Fruit fly (Drosophila melanogaster) whole organism, embryonic: Measurements from ENCODE around the gene CG6005.

Experiments used
- BEAF-32 ChIP-seq: fragments of 200-800 bp; sonication (Bioruptor generic); optimal IDR thresholded peaks from 3 replicates; lab custom pipeline; 2017; ENCODE audit warnings: missing biosample characterization, missing genetic modification characterization, mild to moderate bottlenecking, moderate library complexity, missing genetic modification reagents
- CG10366 ChIP-seq: fragments of 200-800 bp; sonication (Bioruptor generic); IDR thresholded peaks from 2 replicates; pipeline ENCODE4 v1.3.6; 2022; ENCODE audit warnings: missing biosample characterization, missing genetic modification characterization
- CG10431 ChIP-seq: fragments of 200-800 bp; sonication (Bioruptor generic); optimal IDR thresholded peaks from 3 replicates; lab custom pipeline; 2018; ENCODE audit warnings: missing biosample characterization, mild to moderate bottlenecking, missing genetic modification characterization
- CG11093 ChIP-seq: fragments of 200-800 bp; sonication (Bioruptor generic); IDR thresholded peaks from 3 replicates; pipeline ENCODE4 v1.3.6; 2022; ENCODE audit warnings: missing biosample characterization, missing genetic modification characterization
- CG12071 ChIP-seq: fragments of 200-800 bp; sonication (Bioruptor generic); optimal IDR thresholded peaks from 3 replicates; lab custom pipeline; 2018; ENCODE audit warnings: missing biosample characterization, mild to moderate bottlenecking, missing genetic modification characterization
- CG12299 ChIP-seq: fragments of 200-800 bp; sonication (Bioruptor generic); optimal IDR thresholded peaks from 2 replicates; lab custom pipeline; 2018; ENCODE audit warnings: missing biosample characterization, mild to moderate bottlenecking, missing genetic modification characterization
- CG13775 ChIP-seq: fragments of 200-800 bp; sonication (Bioruptor generic); optimal IDR thresholded peaks from 3 replicates; lab custom pipeline; 2017; ENCODE audit warnings: missing biosample characterization, mild to moderate bottlenecking, missing genetic modification characterization
- CG14441 ChIP-seq: fragments of 200-800 bp; sonication (Bioruptor generic); IDR thresholded peaks from 2 replicates; pipeline ENCODE4 v1.3.6; 2022; ENCODE audit warnings: missing biosample characterization, missing genetic modification characterization
- CG17186 ChIP-seq: fragments of 200-800 bp; sonication (Bioruptor generic); optimal IDR thresholded peaks from 3 replicates; lab custom pipeline; 2017; ENCODE audit warnings: missing biosample characterization, missing genetic modification reagents, missing genetic modification characterization
- CG17912 ChIP-seq: fragments of 200-800 bp; sonication (Bioruptor generic); optimal IDR thresholded peaks from 2 replicates; lab custom pipeline; 2018; ENCODE audit warnings: missing biosample characterization, mild to moderate bottlenecking, missing genetic modification characterization
- CG30431 ChIP-seq: fragments of 200-800 bp; sonication (Bioruptor generic); optimal IDR thresholded peaks from 2 replicates; lab custom pipeline; 2017; ENCODE audit warnings: missing biosample characterization, missing genetic modification characterization
- CG31441 ChIP-seq: fragments of 200-800 bp; sonication (Bioruptor generic); IDR thresholded peaks from 2 replicates; pipeline ENCODE4 v1.3.6; 2022; ENCODE audit warnings: missing biosample characterization, missing genetic modification characterization
- CG32772 ChIP-seq: fragments of 200-800 bp; sonication (Bioruptor generic); IDR thresholded peaks from 2 replicates; pipeline ENCODE4 v1.3.6; 2022; ENCODE audit warnings: missing biosample characterization, missing genetic modification characterization
- CG34376 ChIP-seq: fragments of 200-800 bp; sonication (Bioruptor generic); optimal IDR thresholded peaks from 2 replicates; lab custom pipeline; 2018; ENCODE audit warnings: missing biosample characterization, mild to moderate bottlenecking, missing genetic modification characterization
- CG4617 ChIP-seq: fragments of 200-800 bp; sonication (Bioruptor generic); optimal IDR thresholded peaks from 3 replicates; lab custom pipeline; 2016; ENCODE audit warnings: missing biosample characterization, missing genetic modification characterization, borderline replicate concordance
- CG5953 ChIP-seq: fragments of 200-800 bp; sonication (Bioruptor generic); IDR thresholded peaks from 2 replicates; pipeline ENCODE4 v1.3.6; 2022; ENCODE audit warnings: missing biosample characterization, missing genetic modification characterization
- CG6254 ChIP-seq: fragments of 200-800 bp; sonication (Bioruptor generic); optimal IDR thresholded peaks from 3 replicates; lab custom pipeline; 2017; ENCODE audit warnings: mild to moderate bottlenecking, missing biosample characterization, missing genetic modification reagents, missing genetic modification characterization
- CG8089 ChIP-seq: fragments of 200-800 bp; sonication (Bioruptor generic); optimal IDR thresholded peaks from 3 replicates; lab custom pipeline; 2016; ENCODE audit warnings: missing biosample characterization, missing genetic modification characterization
- CG9437 ChIP-seq: fragments of 200-800 bp; sonication (Bioruptor generic); optimal IDR thresholded peaks from 2 replicates; lab custom pipeline; 2018; ENCODE audit warnings: missing biosample characterization, mild to moderate bottlenecking, missing genetic modification characterization
- CG9932 ChIP-seq: fragments of 200-800 bp; sonication (Bioruptor generic); IDR thresholded peaks from 2 replicates; pipeline ENCODE4 v1.3.6; 2022; ENCODE audit warnings: missing biosample characterization, missing genetic modification characterization
- Doc2 ChIP-seq: fragments of 200-800 bp; sonication (Bioruptor generic); IDR thresholded peaks from 2 replicates; pipeline ENCODE4 v1.3.6; 2022; ENCODE audit warnings: missing biosample characterization, missing genetic modification characterization
- ERR ChIP-seq: fragments of 200-800 bp; sonication (Bioruptor generic); optimal IDR thresholded peaks from 2 replicates; lab custom pipeline; 2016; ENCODE audit warnings: missing biosample characterization, missing genetic modification characterization
- Elba2 ChIP-seq: fragments of 200-800 bp; sonication (Bioruptor generic); optimal IDR thresholded peaks from 3 replicates; lab custom pipeline; 2016; ENCODE audit warnings: missing biosample characterization, missing genetic modification characterization
- HHEX ChIP-seq: fragments of 200-800 bp; sonication (Bioruptor generic); optimal IDR thresholded peaks from 3 replicates; lab custom pipeline; 2017; ENCODE audit warnings: missing biosample characterization, mild to moderate bottlenecking, missing genetic modification characterization, missing genetic modification reagents
- MTF-1 ChIP-seq: fragments of 200-800 bp; sonication (Bioruptor generic); optimal IDR thresholded peaks from 2 replicates; lab custom pipeline; 2018; ENCODE audit warnings: missing biosample characterization, mild to moderate bottlenecking, missing genetic modification characterization, borderline replicate concordance
- Nf-YC ChIP-seq: fragments of 200-800 bp; optimal IDR thresholded peaks from 3 replicates; lab custom pipeline; 2019; ENCODE audit warnings: missing biosample characterization, mild to moderate bottlenecking, missing genetic modification characterization, moderate library complexity
- Rfx ChIP-seq: fragments of 200-800 bp; sonication (Bioruptor generic); IDR thresholded peaks from 2 replicates; pipeline ENCODE4 v1.3.6; 2022; ENCODE audit warnings: missing biosample characterization, missing genetic modification characterization
- Ssrp ChIP-seq: fragments of 200-800 bp; sonication (Bioruptor generic); optimal IDR thresholded peaks from 2 replicates; lab custom pipeline; 2018; ENCODE audit warnings: missing biosample characterization, mild to moderate bottlenecking, missing genetic modification characterization, moderate library complexity
- ato ChIP-seq: fragments of 200-800 bp; sonication (Bioruptor generic); IDR thresholded peaks from 2 replicates; pipeline ENCODE4 v1.3.6; 2022; ENCODE audit warnings: missing biosample characterization, missing genetic modification characterization; ENCODE audit not compliant: partially characterized antibody
- bbx ChIP-seq: fragments of 200-800 bp; sonication (Bioruptor generic); IDR thresholded peaks from 2 replicates; pipeline ENCODE4 v1.3.6; 2022; ENCODE audit warnings: missing biosample characterization, missing genetic modification characterization; ENCODE audit not compliant: partially characterized antibody
- crp ChIP-seq, 2 experiments: fragments of 200-800 bp; sonication (Bioruptor generic); optimal IDR thresholded peaks; 2 replicates in 1 of 2; 3 replicates in 1 of 2; lab custom pipeline; 2017; ENCODE audit warnings: missing biosample characterization in 2 of 2, missing genetic modification characterization in 2 of 2, mild to moderate bottlenecking in 1 of 2, moderate library complexity in 1 of 2
- dati ChIP-seq: fragments of 200-800 bp; sonication (Bioruptor generic); IDR thresholded peaks from 2 replicates; pipeline ENCODE4 v1.3.6; 2022; ENCODE audit warnings: missing biosample characterization, missing genetic modification characterization
- eyg ChIP-seq: fragments of 200-800 bp; sonication (Bioruptor generic); optimal IDR thresholded peaks from 3 replicates; lab custom pipeline; 2016; ENCODE audit warnings: missing biosample characterization, missing genetic modification characterization
- fd64A ChIP-seq: fragments of 200-800 bp; sonication (Bioruptor generic); optimal IDR thresholded peaks from 3 replicates; lab custom pipeline; 2018; ENCODE audit warnings: missing biosample characterization, mild to moderate bottlenecking, missing genetic modification characterization
- gcm ChIP-seq: fragments of 200-800 bp; sonication (Bioruptor generic); optimal IDR thresholded peaks from 2 replicates; lab custom pipeline; 2019; ENCODE audit warnings: missing biosample characterization, mild to moderate bottlenecking, missing genetic modification characterization, moderate library complexity
- hkb ChIP-seq, 2 experiments: fragments of 200-800 bp in 1 of 2; fragments of >200 bp in 1 of 2; sonication (Bioruptor generic) in 1 of 2; IDR thresholded peaks in 1 of 2; optimal IDR thresholded peaks in 1 of 2; 2 replicates each; pipeline versions ENCODE4 v1.3.6 to Lab custom; 2017 to 2022; ENCODE audit warnings: missing biosample characterization in 1 of 2, missing genetic modification characterization in 1 of 2
- insv ChIP-seq, 2 experiments: fragments of 200-800 bp; sonication (Bioruptor generic); optimal IDR thresholded peaks; 3 replicates each; lab custom pipeline; 2016 to 2018; ENCODE audit warnings: missing biosample characterization in 2 of 2, missing genetic modification characterization in 2 of 2
- inv ChIP-seq: fragments of 200-800 bp; sonication (Bioruptor generic); IDR thresholded peaks from 2 replicates; pipeline ENCODE4 v1.3.6; 2022; ENCODE audit warnings: missing biosample characterization, missing genetic modification characterization; ENCODE audit not compliant: partially characterized antibody
- knrl ChIP-seq: fragments of 200-800 bp; sonication (Bioruptor generic); IDR thresholded peaks from 3 replicates; pipeline ENCODE4 v1.3.6; 2022; ENCODE audit warnings: missing biosample characterization, missing genetic modification characterization; ENCODE audit not compliant: partially characterized antibody
- lov ChIP-seq, 2 experiments: fragments of 200-800 bp in 1 of 2; fragments of >200 bp in 1 of 2; sonication (Bioruptor generic) in 1 of 2; IDR thresholded peaks in 1 of 2; optimal IDR thresholded peaks in 1 of 2; 2 replicates in 1 of 2; 3 replicates in 1 of 2; pipeline versions ENCODE4 v1.3.6 to Lab custom; 2017 to 2022; ENCODE audit warnings: missing biosample characterization in 1 of 2, missing genetic modification characterization in 1 of 2
- nmo ChIP-seq: fragments of 200-800 bp; sonication (Bioruptor generic); optimal IDR thresholded peaks from 2 replicates; lab custom pipeline; 2018; ENCODE audit warnings: missing biosample characterization, mild to moderate bottlenecking, missing genetic modification characterization, moderate library complexity
- nom ChIP-seq: fragments of 200-800 bp; sonication (Bioruptor generic); optimal IDR thresholded peaks from 2 replicates; lab custom pipeline; 2017; ENCODE audit warnings: missing biosample characterization, missing genetic modification characterization, mild to moderate bottlenecking, moderate library complexity, missing genetic modification reagents
- pfk ChIP-seq: fragments of 200-800 bp; sonication (Bioruptor generic); optimal IDR thresholded peaks from 2 replicates; lab custom pipeline; 2018; ENCODE audit warnings: missing biosample characterization, mild to moderate bottlenecking, missing genetic modification characterization, moderate library complexity
- pum ChIP-seq: fragments of 200-800 bp; sonication (Bioruptor generic); optimal IDR thresholded peaks from 2 replicates; lab custom pipeline; 2016; ENCODE audit warnings: missing biosample characterization, missing genetic modification characterization
- slbo ChIP-seq: fragments of 200-800 bp; sonication (Bioruptor generic); IDR thresholded peaks from 2 replicates; pipeline ENCODE4 v1.3.6; 2022; ENCODE audit warnings: missing biosample characterization, missing genetic modification characterization
- tx ChIP-seq: fragments of 200-800 bp; sonication (Bioruptor generic); optimal IDR thresholded peaks from 2 replicates; lab custom pipeline; 2016; ENCODE audit warnings: missing biosample characterization, missing genetic modification characterization
- vnd ChIP-seq: fragments of 200-800 bp; sonication (Bioruptor generic); IDR thresholded peaks from 3 replicates; pipeline ENCODE4 v1.3.6; 2022; ENCODE audit warnings: missing biosample characterization, missing genetic modification characterization; ENCODE audit not compliant: partially characterized antibody
- wor ChIP-seq: fragments of 200-800 bp; sonication (Bioruptor generic); IDR thresholded peaks from 2 replicates; pipeline ENCODE4 v1.3.6; 2022; ENCODE audit warnings: missing biosample characterization, missing genetic modification characterization

The CG6005 gene

dm6 chr3R:19028758-19029157, 4.9 kb upstream of the CG6005 start, which contains the start of the genes GatA and P5cr (continued):
- no peak for TF ChIP-seq inv (GFP tag; lab: Robert Waterston, UW)
- no peak for TF ChIP-seq fd64A (GFP tag; lab: Kevin White, UChicago)
- TF ChIP-seq CG6254 (GFP tag; lab: Kevin White, UChicago): no peak
- TF ChIP-seq CG32772 (GFP tag; lab: Robert Waterston, UW): peak; percentile 73
- peak; percentile 80 for TF ChIP-seq CG4617 (GFP tag; lab: Kevin White, UChicago)
- TF ChIP-seq CG9437 (GFP tag; lab: Kevin White, UChicago): peak; percentile 35
- TF ChIP-seq CG30431 (GFP tag; lab: Kevin White, UChicago): peak; percentile 63
- peak; percentile 47 for TF ChIP-seq CG17912 (GFP tag; lab: Kevin White, UChicago)
- peak; percentile 23 for TF ChIP-seq Nf-YC (tag; lab: Kevin White, UChicago)
- peak; percentile 41; the same call in 1 of the 2 replicates for TF ChIP-seq CG31441 (GFP tag; lab: Robert Waterston, UW)
- peak; percentile 71 for TF ChIP-seq HHEX
- TF ChIP-seq CG9932 (GFP tag; lab: Robert Waterston, UW): peak; percentile 96
- no peak for TF ChIP-seq knrl (GFP tag; lab: Robert Waterston, UW)
- TF ChIP-seq CG12299 (tag; lab: Kevin White, UChicago): peak; percentile 58
- TF ChIP-seq pum (GFP tag; lab: Kevin White, UChicago): peak; percentile 84
- peak; percentile 67 for TF ChIP-seq CG5953 (GFP tag; lab: Robert Waterston, UW)
- TF ChIP-seq crp (GFP tag; optimal IDR thresholded peaks at IDR 0.05; lab: Kevin White, UChicago): peak in 1 of 2 experiments; percentile 78
- peak; percentile 83 for TF ChIP-seq CG14441
- TF ChIP-seq Elba2 (GFP tag; lab: Kevin White, UChicago): no peak
- peak; percentile 91 for TF ChIP-seq tx (GFP tag; lab: Kevin White, UChicago)
- TF ChIP-seq CG12071 (GFP tag; lab: Kevin White, UChicago): peak; percentile 79
- TF ChIP-seq ERR (GFP tag; lab: Kevin White, UChicago): peak; percentile 75
- TF ChIP-seq eyg (GFP tag; lab: Kevin White, UChicago): peak; percentile 63
- peak; percentile 97 for TF ChIP-seq slbo (GFP tag; lab: Robert Waterston, UW)
- TF ChIP-seq Doc2: no peak
- peak; percentile 21 for TF ChIP-seq Ssrp (tag; lab: Kevin White, UChicago)
- peak; percentile 64 for TF ChIP-seq CG8089
- no peak for TF ChIP-seq vnd (GFP tag; lab: Robert Waterston, UW)
- TF ChIP-seq pfk (GFP tag; lab: Kevin White, UChicago): no peak
- TF ChIP-seq CG10366 (GFP tag; lab: Robert Waterston, UW): peak; percentile 86
- TF ChIP-seq lov (optimal IDR thresholded peaks at IDR 0.05; lab: Kevin White, UChicago): no peak
- TF ChIP-seq lov (GFP tag; IDR thresholded peaks at IDR 0.05; lab: Robert Waterston, UW): 0 out of 3 replicates have a peak, but pooled peaks have one; percentile 21
- TF ChIP-seq insv (GFP tag; optimal IDR thresholded peaks at IDR 0.05; lab: Kevin White, UChicago): no peak
- TF ChIP-seq CG11093 (GFP tag; lab: Robert Waterston, UW): no peak; the same call in 2 of the 3 replicates
- peak; percentile 6 for TF ChIP-seq BEAF-32 (GFP tag; lab: Kevin White, UChicago)
- TF ChIP-seq MTF-1 (GFP tag; lab: Kevin White, UChicago): peak; percentile 73
- peak; percentile 98 for TF ChIP-seq Rfx
- TF ChIP-seq nmo (GFP tag; lab: Kevin White, UChicago): peak; percentile 40
- TF ChIP-seq ato (GFP tag; lab: Robert Waterston, UW): no peak
- no peak for TF ChIP-seq bbx
- TF ChIP-seq nom (GFP tag; lab: Kevin White, UChicago): peak; percentile 69
- TF ChIP-seq hkb (optimal IDR thresholded peaks at IDR 0.05; lab: Kevin White, UChicago): no peak
- TF ChIP-seq hkb (GFP tag; IDR thresholded peaks at IDR 0.05; lab: Robert Waterston, UW): peak; percentile 69
- peak; percentile 82 for TF ChIP-seq CG34376 (GFP tag; lab: Kevin White, UChicago)
- no peak for TF ChIP-seq dati (GFP tag; lab: Robert Waterston, UW)
- TF ChIP-seq gcm (GFP tag; lab: Kevin White, UChicago): peak; percentile 5
- no peak for TF ChIP-seq CG17186 (GFP tag; lab: Kevin White, UChicago)
- peak; percentile 56 for TF ChIP-seq CG13775 (GFP tag; lab: Kevin White, UChicago)
- no peak for TF ChIP-seq wor (GFP tag; lab: Robert Waterston, UW)
- TF ChIP-seq CG10431 (GFP tag; lab: Kevin White, UChicago): peak; percentile 5
